Worm (Caenorhabditis elegans): Measurements from ENCODE around the gene M176.11.
"Not testable (repeated sequence)": the region's sequence is repeated elsewhere in the genome, so short reads cannot be mapped to it uniquely, and the experiment has no call there.

ce11 chrII:9461881-9462280 is 39.8 kb downstream of the M176.11 start, which contains the start of gene chil-21:
- TF ChIP-seq ceh-28 (tag; optimal IDR thresholded peaks at IDR 0.05); zag-1 (tag; optimal IDR thresholded peaks at IDR 0.05); nfya-1 (tag; optimal IDR thresholded peaks at IDR 0.05; ENCODE audit: insufficient read depth); elt-3 (tag; optimal IDR thresholded peaks at IDR 0.05); elt-1 (tag; optimal IDR thresholded peaks at IDR 0.05); ztf-4 (tag; optimal IDR thresholded peaks at IDR 0.05); snpc-4 (tag; optimal IDR thresholded peaks at IDR 0.05): not testable (repeated sequence)
